Fruit fly (Drosophila melanogaster): ENCODE measurements around the gene CG32270.

CG32270 gene

DNA sequence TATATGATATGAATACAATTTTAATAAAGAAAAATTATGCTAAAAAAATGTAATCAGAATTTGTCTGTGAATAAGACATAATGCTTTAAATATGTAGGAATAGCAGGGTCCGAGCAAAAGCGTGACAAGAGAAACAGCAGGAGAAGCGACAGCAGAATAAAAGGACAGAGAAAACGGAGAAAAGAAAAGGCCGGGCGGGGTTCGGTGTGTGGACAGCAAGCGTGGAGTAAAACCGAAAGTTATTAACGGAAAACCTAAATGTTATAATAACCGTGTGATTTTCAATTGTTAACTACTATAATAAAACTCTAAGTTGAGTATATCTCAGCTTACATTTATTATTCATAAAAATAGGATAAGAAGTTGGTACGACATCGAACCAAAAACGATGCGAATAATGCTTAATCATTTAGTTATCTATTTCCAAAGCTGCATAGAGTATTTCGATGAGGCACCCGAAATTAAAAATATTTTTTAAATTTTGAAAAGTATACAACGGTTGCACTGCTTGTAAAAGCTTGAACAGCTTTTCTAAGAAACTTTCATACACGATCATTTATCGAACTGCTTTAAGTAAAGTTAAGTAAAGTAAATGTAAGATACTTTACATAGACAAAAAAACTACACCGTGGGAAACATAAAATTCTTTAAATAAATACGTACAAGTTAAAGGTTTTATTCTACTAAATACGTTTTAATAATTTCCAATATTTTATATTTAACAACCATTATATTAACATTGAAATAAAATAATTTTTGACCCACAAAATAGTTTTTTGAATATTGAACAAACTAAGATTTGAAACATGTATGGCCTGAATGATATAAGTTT is 43.1 kb upstream of the CG32270 start (continued):
- TF ChIP-seq rib (GFP tag; IDR thresholded peaks at IDR 0.05) (no peak), CG1647 (GFP tag; optimal IDR thresholded peaks at IDR 0.05) (no peak), CG11695 (GFP tag; IDR thresholded peaks at IDR 0.05) (0 out of 3 replicates have a peak, but pooled peaks have one; percentile 30), CG15514 (GFP tag; optimal IDR thresholded peaks at IDR 0.05) (peak; percentile 23), CG4328 (GFP tag; optimal IDR thresholded peaks at IDR 0.05) (no peak), pan (optimal IDR thresholded peaks at IDR 0.05) (no peak), pan (GFP tag; optimal IDR thresholded peaks at IDR 0.05 in 1 of 2, IDR thresholded peaks at IDR 0.05 in 1 of 2) (peak in 1 of 2 experiments; percentile 21), CG2712 (tag; optimal IDR thresholded peaks at IDR 0.05) (peak; percentile 22), CG14014 (GFP tag; IDR thresholded peaks at IDR 0.05) (no peak), sens (GFP tag) (peak; percentile 45), onecut (GFP tag; IDR thresholded peaks at IDR 0.05) (no peak), CG12391 (tag; optimal IDR thresholded peaks at IDR 0.05) (peak; percentile 27), Opbp (GFP tag; IDR thresholded peaks at IDR 0.05; ENCODE audit: partially characterized antibody) (no peak), E2f2 (GFP tag; IDR thresholded peaks at IDR 0.05) (peak; percentile 41; the same call in 1 of the 2 replicates), sr (GFP tag; IDR thresholded peaks at IDR 0.05) (no peak), Blimp-1 (GFP tag; optimal IDR thresholded peaks at IDR 0.05) (peak; percentile 19), CG2889 (GFP tag; IDR thresholded peaks at IDR 0.05) (no peak), Ptx1 (GFP tag; IDR thresholded peaks at IDR 0.05) (no peak), Stat92E (GFP tag; optimal IDR thresholded peaks at IDR 0.05) (no peak), unc-4 (GFP tag; IDR thresholded peaks at IDR 0.05; ENCODE audit: partially characterized antibody) (no peak), zfh2 (GFP tag; optimal IDR thresholded peaks at IDR 0.05) (no peak), CG10274 (GFP tag; optimal IDR thresholded peaks at IDR 0.05) (no peak)

DNA sequence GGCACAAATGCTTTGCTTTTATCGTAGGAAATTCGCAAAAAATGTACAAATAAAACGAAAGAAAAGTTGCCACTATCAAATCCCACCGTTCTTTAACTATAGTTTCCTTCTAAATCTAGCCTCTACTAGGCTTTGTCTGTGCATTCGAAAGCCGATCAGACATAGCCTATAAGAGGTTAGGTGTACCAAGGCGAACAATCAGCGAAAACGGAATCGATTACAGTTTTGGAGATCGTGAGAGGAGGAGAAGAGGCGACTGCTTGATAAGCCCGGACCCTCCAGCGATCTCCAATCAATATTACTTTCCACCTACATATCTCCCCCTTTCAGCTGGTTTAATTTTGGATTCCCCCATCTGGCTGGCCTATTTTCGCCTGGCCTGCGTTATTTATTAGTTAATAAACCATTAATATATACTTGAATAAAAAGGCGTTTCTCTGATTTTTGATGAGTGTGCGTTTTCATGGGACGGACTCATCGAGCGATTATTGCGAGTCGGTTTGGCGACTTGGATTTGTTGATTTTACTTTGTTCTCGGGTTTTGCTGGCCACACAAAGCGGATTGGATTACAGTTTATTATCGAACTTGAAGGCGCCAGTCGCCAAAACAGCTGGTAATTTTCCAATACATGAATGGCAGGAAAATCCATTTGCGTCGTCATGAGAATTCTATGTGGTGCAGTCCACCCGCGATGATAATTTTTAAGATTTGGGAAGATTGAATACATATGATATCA is 42.3 kb upstream of the CG32270 start:
- TF ChIP-seq btn (GFP tag; optimal IDR thresholded peaks at IDR 0.05) (no peak), exex (tag; optimal IDR thresholded peaks at IDR 0.05) (peak; percentile 7), CG4854 (GFP tag; optimal IDR thresholded peaks at IDR 0.05) (no peak), sens (GFP tag) (no peak), CG1024 (GFP tag; IDR thresholded peaks at IDR 0.05) (no peak), corto (GFP tag; optimal IDR thresholded peaks at IDR 0.05) (peak; percentile 37), croc (GFP tag; conservative IDR thresholded peaks at IDR 0.05) (no peak), salm (tag; optimal IDR thresholded peaks at IDR 0.05) (no peak), CG14965 (GFP tag; optimal IDR thresholded peaks at IDR 0.05; ENCODE audit: borderline replicate concordance) (no peak), CG14667 (GFP tag; IDR thresholded peaks at IDR 0.05) (no peak), CG43689 (GFP tag; IDR thresholded peaks at IDR 0.05) (no peak), Stat92E (GFP tag; optimal IDR thresholded peaks at IDR 0.05) (no peak)

DNA sequence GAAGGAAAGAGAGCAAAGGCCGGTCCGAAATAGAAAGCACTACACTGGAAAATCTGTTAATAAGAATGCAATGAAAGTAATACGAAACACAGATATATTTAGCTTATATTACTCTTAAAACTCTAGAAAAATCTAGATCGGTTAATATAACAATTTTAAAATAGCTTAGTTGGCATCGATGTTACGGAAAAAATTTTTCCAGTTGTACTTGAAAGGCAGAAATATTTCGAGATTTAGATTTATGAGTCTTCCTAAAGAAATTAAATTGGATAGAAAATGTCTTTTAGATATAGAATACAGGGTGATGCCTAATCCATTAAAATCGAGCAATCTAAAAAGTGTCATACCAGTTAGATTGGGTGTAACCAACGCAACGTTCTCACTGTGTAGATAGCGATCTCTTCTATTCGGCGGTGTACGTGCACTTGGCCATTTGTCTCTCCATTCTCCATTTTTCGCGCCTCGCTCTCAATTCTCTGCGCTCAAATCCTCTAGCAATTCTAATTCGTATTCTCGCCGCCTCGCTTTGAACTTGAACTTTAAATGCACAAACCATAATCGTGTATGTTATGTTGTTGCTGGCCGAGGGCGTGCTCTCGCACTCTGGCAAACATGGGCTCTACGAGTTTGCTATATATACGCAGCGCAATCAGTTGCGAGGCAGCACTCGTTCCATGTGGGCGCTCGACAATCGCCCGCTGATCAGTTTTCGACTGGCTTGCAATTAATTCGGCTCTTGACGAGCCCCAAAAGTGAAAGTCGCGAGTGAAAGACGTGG is 41.4 kb upstream of the CG32270 start:
- TF ChIP-seq cato (GFP tag; optimal IDR thresholded peaks at IDR 0.05; ENCODE audit: borderline replicate concordance): peak; percentile 96
- TF ChIP-seq CG5245 (GFP tag; optimal IDR thresholded peaks at IDR 0.05): peak; percentile 92
- peak; percentile 86 for TF ChIP-seq btn (GFP tag; optimal IDR thresholded peaks at IDR 0.05)
- peak; percentile 56 for TF ChIP-seq CG14965 (GFP tag; optimal IDR thresholded peaks at IDR 0.05; ENCODE audit: borderline replicate concordance)
- peak; percentile 97 for TF ChIP-seq az2 (GFP tag; optimal IDR thresholded peaks at IDR 0.05)
- peak; percentile 96 for TF ChIP-seq Hr3 (GFP tag; optimal IDR thresholded peaks at IDR 0.05)
- peak; percentile 89 for TF ChIP-seq HmgZ (tag; optimal IDR thresholded peaks at IDR 0.05)
- TF ChIP-seq CG14860 (GFP tag; IDR thresholded peaks at IDR 0.05; ENCODE audit: partially characterized antibody): no peak
- TF ChIP-seq CG15514 (GFP tag; optimal IDR thresholded peaks at IDR 0.05): peak; percentile 73
- peak; percentile 97 for TF ChIP-seq CG10979 (tag; optimal IDR thresholded peaks at IDR 0.05)
- no peak for TF ChIP-seq Hr39 (optimal IDR thresholded peaks at IDR 0.05)
- TF ChIP-seq CG2712 (tag; optimal IDR thresholded peaks at IDR 0.05): peak; percentile 96
- peak; percentile 83 for TF ChIP-seq ttk (GFP tag; IDR thresholded peaks at IDR 0.05)
- peak; percentile 87 for TF ChIP-seq jigr1 (GFP tag; IDR thresholded peaks at IDR 0.05)
- TF ChIP-seq CG1024 (GFP tag; IDR thresholded peaks at IDR 0.05): peak; percentile 67; the same call in 1 of the 2 replicates
- TF ChIP-seq CG13775 (GFP tag; optimal IDR thresholded peaks at IDR 0.05): peak; percentile 97
- peak; percentile 98 for TF ChIP-seq Ets65A (GFP tag)
